Worm (Caenorhabditis elegans): ENCODE data around the gene T28C6.10.

ce11 chrIV:8769539-8769938 lies 48.2 kb upstream of the T28C6.10 start, which contains the start of gene F20C5.5:
- TF ChIP-seq nhr-90 (tag; optimal IDR thresholded peaks at IDR 0.05) (no peak), ets-4 (GFP tag; optimal IDR thresholded peaks at IDR 0.05) (no peak), Y79H2A.3 (GFP tag; conservative IDR thresholded peaks at IDR 0.05) (no peak), F10E7.11 (tag; optimal IDR thresholded peaks at IDR 0.05) (no peak), snpc-4 (GFP tag; optimal IDR thresholded peaks at IDR 0.05) (no peak), snpc-4 (tag; optimal IDR thresholded peaks at IDR 0.05) (no peak), snpc-3.4 (tag; optimal IDR thresholded peaks at IDR 0.05) (no peak), madf-10 (tag; optimal IDR thresholded peaks at IDR 0.05) (no peak), lin-35 (GFP tag; optimal IDR thresholded peaks at IDR 0.05) (no peak), him-1 (tag; optimal IDR thresholded peaks at IDR 0.05) (no peak), B0261.1 (tag; optimal IDR thresholded peaks at IDR 0.05) (no peak), unc-62 (GFP tag; optimal IDR thresholded peaks at IDR 0.05) (no peak), nhr-80 (tag; optimal IDR thresholded peaks at IDR 0.05) (no peak), rpc-1 (optimal IDR thresholded peaks at IDR 0.05) (no peak), rpc-1 (tag; optimal IDR thresholded peaks at IDR 0.05) (no peak)

Data from whole organism, young adult.